Fruit fly (Drosophila melanogaster): Measurements from ENCODE around the gene COX7AL2.

The COX7AL2 gene

dm6 chr2L:2196590-2197474 is 880 bp downstream of the COX7AL2 start:
- TF ChIP-seq CG17801 (GFP tag; optimal IDR thresholded peaks at IDR 0.05; ENCODE audit: partially characterized antibody) = no peak

- no peak for TF ChIP-seq CG17801 (GFP tag; optimal IDR thresholded peaks at IDR 0.05; ENCODE audit: partially characterized antibody)
Observed at dm6 chr2L:2195328-2195727, 2.4 kb downstream of the COX7AL2 start.

dm6 chr2L:2194305-2194828 is 3.3 kb downstream of the COX7AL2 start:
- TF ChIP-seq CG17801 (GFP tag; optimal IDR thresholded peaks at IDR 0.05; ENCODE audit: partially characterized antibody) = no peak

- TF ChIP-seq CG17801 (GFP tag; optimal IDR thresholded peaks at IDR 0.05; ENCODE audit: partially characterized antibody) = peak; percentile 83
Observed at dm6 chr2L:2193357-2193780, 4.3 kb downstream of the COX7AL2 start.

dm6 chr2L:2192123-2192601 is 5.5 kb downstream of the COX7AL2 start, which contains the start of gene CG10874:
Gene CG10874, minus strand, starts transcription at chr2L:2192386.
- TF ChIP-seq CG17801 (GFP tag; optimal IDR thresholded peaks at IDR 0.05; ENCODE audit: partially characterized antibody) = peak; percentile 57

dm6 chr2L:2191404-2191803 is 6.3 kb downstream of the COX7AL2 start:
- no peak for TF ChIP-seq CG17801 (GFP tag; optimal IDR thresholded peaks at IDR 0.05; ENCODE audit: partially characterized antibody)

- no peak for TF ChIP-seq CG17801 (GFP tag; optimal IDR thresholded peaks at IDR 0.05; ENCODE audit: partially characterized antibody)
Observed at dm6 chr2L:2190684-2191083, 7.0 kb downstream of the COX7AL2 start.

- TF ChIP-seq CG17801 (GFP tag; optimal IDR thresholded peaks at IDR 0.05; ENCODE audit: partially characterized antibody) = no peak
Observed at dm6 chr2L:2189100-2189499, 8.6 kb downstream of the COX7AL2 start.

- no peak for TF ChIP-seq CG17801 (GFP tag; optimal IDR thresholded peaks at IDR 0.05; ENCODE audit: partially characterized antibody)
Observed at dm6 chr2L:2187411-2187810, 10.3 kb downstream of the COX7AL2 start.

dm6 chr2L:2185373-2185772 is 12.3 kb downstream of the COX7AL2 start:
- TF ChIP-seq CG17801 (GFP tag; optimal IDR thresholded peaks at IDR 0.05; ENCODE audit: partially characterized antibody) = no peak

- no peak for TF ChIP-seq CG17801 (GFP tag; optimal IDR thresholded peaks at IDR 0.05; ENCODE audit: partially characterized antibody)
Observed at dm6 chr2L:2184659-2185058, 13.1 kb downstream of the COX7AL2 start.

dm6 chr2L:2184129-2184528 is 13.6 kb downstream of the COX7AL2 start:
- TF ChIP-seq CG17801 (GFP tag; optimal IDR thresholded peaks at IDR 0.05; ENCODE audit: partially characterized antibody) = no peak

- no peak for TF ChIP-seq CG17801 (GFP tag; optimal IDR thresholded peaks at IDR 0.05; ENCODE audit: partially characterized antibody)
Observed at dm6 chr2L:2182735-2183340, 14.9 kb downstream of the COX7AL2 start.

- no peak for TF ChIP-seq CG17801 (GFP tag; optimal IDR thresholded peaks at IDR 0.05; ENCODE audit: partially characterized antibody)
Observed at dm6 chr2L:2181971-2182643, 15.6 kb downstream of the COX7AL2 start.

dm6 chr2L:2180665-2181064 is 17.0 kb downstream of the COX7AL2 start:
- no peak for TF ChIP-seq CG17801 (GFP tag; optimal IDR thresholded peaks at IDR 0.05; ENCODE audit: partially characterized antibody)

Data from ovary, adult (tissue).